Fruit fly (Drosophila melanogaster) whole organism, embryonic: ENCODE data around the gene CG6325.

Source experiments
- B-H2 ChIP-seq: fragments of 200-800 bp; sonication (Bioruptor generic); optimal IDR thresholded peaks from 2 replicates; lab custom pipeline; 2018; ENCODE audit warnings: missing biosample characterization, mild to moderate bottlenecking, missing genetic modification characterization
- BtbVII ChIP-seq: fragments of 200-800 bp; sonication (Bioruptor generic); optimal IDR thresholded peaks from 3 replicates; lab custom pipeline; 2017; ENCODE audit warnings: missing biosample characterization, mild to moderate bottlenecking, missing genetic modification characterization
- CG10979 ChIP-seq: fragments of 200-800 bp; sonication (Bioruptor generic); optimal IDR thresholded peaks from 2 replicates; lab custom pipeline; 2018; ENCODE audit warnings: missing biosample characterization, mild to moderate bottlenecking, missing genetic modification characterization, moderate library complexity
- CG12391 ChIP-seq: fragments of 200-800 bp; sonication (Bioruptor generic); optimal IDR thresholded peaks from 3 replicates; lab custom pipeline; 2018; ENCODE audit warnings: missing biosample characterization, mild to moderate bottlenecking, missing genetic modification characterization, moderate library complexity
- CG13775 ChIP-seq: fragments of 200-800 bp; sonication (Bioruptor generic); optimal IDR thresholded peaks from 3 replicates; lab custom pipeline; 2017; ENCODE audit warnings: missing biosample characterization, mild to moderate bottlenecking, missing genetic modification characterization
- CG14710 ChIP-seq: fragments of 200-800 bp; sonication (Bioruptor generic); optimal IDR thresholded peaks from 3 replicates; lab custom pipeline; 2019; ENCODE audit warnings: missing biosample characterization, mild to moderate bottlenecking, missing genetic modification characterization, moderate library complexity
- CG1602 ChIP-seq: fragments of 200-800 bp; sonication (Bioruptor generic); optimal IDR thresholded peaks from 3 replicates; lab custom pipeline; 2016; ENCODE audit warnings: missing biosample characterization, missing genetic modification characterization
- CG1647 ChIP-seq: fragments of 200-800 bp; sonication (Bioruptor generic); optimal IDR thresholded peaks from 3 replicates; lab custom pipeline; 2016; ENCODE audit warnings: missing biosample characterization, missing genetic modification characterization
- CG17328 ChIP-seq: fragments of 200-800 bp; sonication (Bioruptor generic); IDR thresholded peaks from 2 replicates; pipeline ENCODE4 v1.3.6; 2022; ENCODE audit warnings: missing biosample characterization, missing genetic modification characterization
- CG18262 ChIP-seq: fragments of 200-800 bp; optimal IDR thresholded peaks from 3 replicates; lab custom pipeline; 2019; ENCODE audit warnings: missing biosample characterization, mild to moderate bottlenecking, missing genetic modification characterization, moderate library complexity
- CG18599 ChIP-seq: fragments of 200-800 bp; sonication (Bioruptor generic); optimal IDR thresholded peaks from 3 replicates; lab custom pipeline; 2017; ENCODE audit warnings: missing biosample characterization, missing genetic modification characterization, mild to moderate bottlenecking, moderate library complexity, missing genetic modification reagents
- CG2202 ChIP-seq: fragments of 200-800 bp; sonication (Bioruptor generic); optimal IDR thresholded peaks from 2 replicates; lab custom pipeline; 2018; ENCODE audit warnings: missing biosample characterization, mild to moderate bottlenecking, missing genetic modification characterization
- CG30403 ChIP-seq: fragments of 200-800 bp; sonication (Bioruptor generic); optimal IDR thresholded peaks from 3 replicates; lab custom pipeline; 2016; ENCODE audit warnings: missing biosample characterization, missing genetic modification characterization
- CG4360 ChIP-seq: fragments of 200-800 bp; sonication (Bioruptor generic); IDR thresholded peaks from 2 replicates; pipeline ENCODE4 v1.3.6; 2022; ENCODE audit warnings: missing biosample characterization, missing genetic modification characterization
- CG6175 ChIP-seq: fragments of 200-800 bp; sonication (Bioruptor generic); IDR thresholded peaks from 3 replicates; pipeline ENCODE4 v1.3.6; 2022; ENCODE audit warnings: missing biosample characterization, missing genetic modification characterization
- CG6765 ChIP-seq: fragments of 200-800 bp; sonication (Bioruptor generic); optimal IDR thresholded peaks from 3 replicates; lab custom pipeline; 2017; ENCODE audit warnings: missing biosample characterization, mild to moderate bottlenecking, missing genetic modification characterization
- CG8290 ChIP-seq, 3 experiments: fragments of 200-800 bp; sonication (Bioruptor generic); optimal IDR thresholded peaks; 2 replicates each; lab custom pipeline; 2016 to 2019; ENCODE audit warnings: missing biosample characterization in 3 of 3, missing genetic modification characterization in 3 of 3, mild to moderate bottlenecking in 2 of 3, moderate library complexity in 1 of 3
- CrebB ChIP-seq: fragments of 200-800 bp; sonication (Bioruptor generic); optimal IDR thresholded peaks from 3 replicates; lab custom pipeline; 2018; ENCODE audit warnings: missing biosample characterization, mild to moderate bottlenecking, missing genetic modification characterization
- Doc2 ChIP-seq: fragments of 200-800 bp; sonication (Bioruptor generic); IDR thresholded peaks from 2 replicates; pipeline ENCODE4 v1.3.6; 2022; ENCODE audit warnings: missing biosample characterization, missing genetic modification characterization
- ERR ChIP-seq: fragments of 200-800 bp; sonication (Bioruptor generic); optimal IDR thresholded peaks from 2 replicates; lab custom pipeline; 2016; ENCODE audit warnings: missing biosample characterization, missing genetic modification characterization
- Ets97D ChIP-seq: fragments of 200-800 bp; sonication (Bioruptor generic); optimal IDR thresholded peaks from 3 replicates; lab custom pipeline; 2016; ENCODE audit warnings: missing biosample characterization, missing genetic modification characterization
- Hmr ChIP-seq: fragments of 200-800 bp; sonication (Bioruptor generic); optimal IDR thresholded peaks from 3 replicates; lab custom pipeline; 2017; ENCODE audit warnings: mild to moderate bottlenecking, missing biosample characterization, missing genetic modification reagents, missing genetic modification characterization
- Hr51 ChIP-seq, 2 experiments: fragments of 200-800 bp; sonication (Bioruptor generic); optimal IDR thresholded peaks; 2 replicates in 1 of 2; 3 replicates in 1 of 2; lab custom pipeline; 2016 to 2018; ENCODE audit warnings: missing biosample characterization in 2 of 2, missing genetic modification characterization in 2 of 2, mild to moderate bottlenecking in 1 of 2, moderate library complexity in 1 of 2
- Lhr ChIP-seq: fragments of 200-800 bp; sonication (Bioruptor generic); optimal IDR thresholded peaks from 3 replicates; lab custom pipeline; 2017; ENCODE audit warnings: mild to moderate bottlenecking, missing biosample characterization, missing genetic modification reagents, missing genetic modification characterization
- Meics ChIP-seq: fragments of 200-800 bp; sonication (Bioruptor generic); optimal IDR thresholded peaks from 2 replicates; lab custom pipeline; 2017; ENCODE audit warnings: missing biosample characterization, mild to moderate bottlenecking, missing genetic modification characterization
- Myb ChIP-seq: fragments of 200-800 bp; sonication (Bioruptor generic); optimal IDR thresholded peaks from 2 replicates; lab custom pipeline; 2016; ENCODE audit warnings: missing biosample characterization, missing genetic modification characterization
- NC2β ChIP-seq: fragments of 200-800 bp; sonication (Bioruptor generic); optimal IDR thresholded peaks from 2 replicates; lab custom pipeline; 2016; ENCODE audit warnings: missing biosample characterization, missing genetic modification characterization
- Nf-YB ChIP-seq: fragments of 200-800 bp; sonication (Bioruptor generic); optimal IDR thresholded peaks from 3 replicates; lab custom pipeline; 2019; ENCODE audit warnings: missing biosample characterization, mild to moderate bottlenecking, missing genetic modification characterization, moderate library complexity
- Ravus ChIP-seq: fragments of 200-800 bp; sonication (Bioruptor generic); IDR thresholded peaks from 2 replicates; pipeline ENCODE4 v1.3.6; 2022; ENCODE audit warnings: missing biosample characterization, missing genetic modification characterization
- Side ChIP-seq: fragments of 200-800 bp; sonication (Bioruptor generic); optimal IDR thresholded peaks from 2 replicates; lab custom pipeline; 2016; ENCODE audit warnings: missing biosample characterization, missing genetic modification characterization
- Sin3A ChIP-seq: fragments of >200 bp; optimal IDR thresholded peaks from 2 replicates; lab custom pipeline; 2018
- Sox100B ChIP-seq: fragments of 200-800 bp; sonication (Bioruptor generic); optimal IDR thresholded peaks from 3 replicates; lab custom pipeline; 2018; ENCODE audit warnings: missing biosample characterization, mild to moderate bottlenecking, missing genetic modification characterization
- Sry-δ ChIP-seq: fragments of 200-800 bp; sonication (Bioruptor generic); optimal IDR thresholded peaks from 2 replicates; lab custom pipeline; 2016; ENCODE audit warnings: missing biosample characterization, missing genetic modification characterization
- bcd ChIP-seq: fragments of 200-800 bp; sonication (Bioruptor generic); optimal IDR thresholded peaks from 2 replicates; lab custom pipeline; 2017; ENCODE audit warnings: missing biosample characterization, mild to moderate bottlenecking, missing genetic modification characterization
- bigmax ChIP-seq: fragments of 200-800 bp; sonication (Bioruptor generic); optimal IDR thresholded peaks from 2 replicates; lab custom pipeline; 2018; ENCODE audit warnings: missing biosample characterization, mild to moderate bottlenecking, missing genetic modification characterization
- disco-r ChIP-seq: fragments of 200-800 bp; sonication (Bioruptor generic); optimal IDR thresholded peaks from 2 replicates; lab custom pipeline; 2016; ENCODE audit warnings: missing biosample characterization, missing genetic modification characterization
- ewg ChIP-seq: fragments of 200-800 bp; sonication (Bioruptor generic); optimal IDR thresholded peaks from 3 replicates; lab custom pipeline; 2017; ENCODE audit warnings: mild to moderate bottlenecking, missing biosample characterization, missing genetic modification reagents, missing genetic modification characterization
- eyg ChIP-seq: fragments of 200-800 bp; sonication (Bioruptor generic); optimal IDR thresholded peaks from 3 replicates; lab custom pipeline; 2016; ENCODE audit warnings: missing biosample characterization, missing genetic modification characterization
- fd102C ChIP-seq: fragments of 200-800 bp; sonication (Bioruptor generic); optimal IDR thresholded peaks from 2 replicates; lab custom pipeline; 2018; ENCODE audit warnings: missing biosample characterization, mild to moderate bottlenecking, missing genetic modification characterization, moderate library complexity
- gcm ChIP-seq: fragments of 200-800 bp; sonication (Bioruptor generic); optimal IDR thresholded peaks from 2 replicates; lab custom pipeline; 2019; ENCODE audit warnings: missing biosample characterization, mild to moderate bottlenecking, missing genetic modification characterization, moderate library complexity
- gsb ChIP-seq: fragments of 200-800 bp; sonication (Bioruptor generic); IDR thresholded peaks from 2 replicates; pipeline ENCODE4 v1.3.6; 2022; ENCODE audit warnings: missing biosample characterization, missing genetic modification characterization
- her ChIP-seq: fragments of 200-800 bp; sonication (Bioruptor generic); optimal IDR thresholded peaks from 2 replicates; lab custom pipeline; 2016; ENCODE audit warnings: missing biosample characterization, missing genetic modification characterization
- kni ChIP-seq: fragments of 200-800 bp; sonication (Bioruptor generic); optimal IDR thresholded peaks from 3 replicates; lab custom pipeline; 2017; ENCODE audit warnings: mild to moderate bottlenecking, missing biosample characterization, missing genetic modification reagents, missing genetic modification characterization
- pho ChIP-seq: fragments of 200-800 bp; sonication (Bioruptor generic); optimal IDR thresholded peaks from 2 replicates; lab custom pipeline; 2016; ENCODE audit warnings: missing biosample characterization, missing genetic modification characterization
- phol ChIP-seq: fragments of 200-800 bp; sonication (Bioruptor generic); optimal IDR thresholded peaks from 3 replicates; lab custom pipeline; 2018; ENCODE audit warnings: missing biosample characterization, mild to moderate bottlenecking, missing genetic modification characterization, moderate library complexity
- repo ChIP-seq: fragments of 200-800 bp; sonication (Bioruptor generic); optimal IDR thresholded peaks from 2 replicates; lab custom pipeline; 2016; ENCODE audit warnings: missing biosample characterization, missing genetic modification characterization
- sd ChIP-seq: fragments of 200-800 bp; sonication (Bioruptor generic); optimal IDR thresholded peaks from 3 replicates; lab custom pipeline; 2018; ENCODE audit warnings: missing biosample characterization, mild to moderate bottlenecking, missing genetic modification characterization, moderate library complexity
- sens ChIP-seq: fragments of 200-800 bp; sonication (Bioruptor generic); peaks from one replicate; lab custom pipeline; 2016; ENCODE audit warnings: missing biosample characterization, missing genetic modification characterization
- trem ChIP-seq: fragments of 200-800 bp; optimal IDR thresholded peaks from 3 replicates; lab custom pipeline; 2019; ENCODE audit warnings: missing biosample characterization, mild to moderate bottlenecking, missing genetic modification characterization, moderate library complexity
- twi ChIP-seq: fragments of 200-800 bp; optimal IDR thresholded peaks from 2 replicates; lab custom pipeline; 2019; ENCODE audit warnings: missing biosample characterization, mild to moderate bottlenecking, missing genetic modification characterization, moderate library complexity
- vfl ChIP-seq: fragments of 200-800 bp; sonication (Bioruptor generic); optimal IDR thresholded peaks from 2 replicates; lab custom pipeline; 2016; ENCODE audit warnings: missing biosample characterization, missing genetic modification characterization

CG6325 gene

DNA sequence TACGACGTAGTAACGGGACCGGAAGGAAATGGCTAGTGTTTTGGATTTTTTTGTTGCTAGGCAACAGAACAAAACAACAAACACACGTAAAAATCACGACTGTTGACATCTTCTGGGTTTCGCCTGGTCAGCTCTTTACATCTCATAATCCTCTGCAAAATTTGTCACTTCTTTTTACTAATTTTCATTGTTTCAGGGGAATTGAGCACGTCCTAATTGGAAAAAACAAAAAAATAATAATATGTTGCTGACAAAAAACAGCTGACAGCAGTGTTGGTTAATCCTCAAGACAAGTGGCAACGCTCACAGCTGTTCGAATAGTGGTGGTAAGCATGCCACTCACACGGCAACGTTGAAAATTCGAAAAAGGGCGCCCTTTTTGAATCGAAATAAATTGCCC lies 29.2 kb downstream of the CG6325 start, which contains the start of gene Rfx (continued):
- TF ChIP-seq kni (GFP tag; lab: Kevin White, UChicago) (peak; percentile 11), CG10979 (tag; lab: Kevin White, UChicago) (peak; percentile 15), sens (peak; percentile 75), repo (peak; percentile 14), CG18262 (tag; lab: Kevin White, UChicago) (peak; percentile 30), CrebB (tag; lab: Kevin White, UChicago) (peak; percentile 34), Myb (peak; percentile 79), Side (peak; percentile 37), CG2202 (tag; lab: Kevin White, UChicago) (peak; percentile 6), vfl (peak; percentile 1), Hr51 (GFP tag; optimal IDR thresholded peaks at IDR 0.05; lab: Kevin White, UChicago) (peak in 1 of 2 experiments; percentile 26), Nf-YB (GFP tag; lab: Kevin White, UChicago) (peak; percentile 11), fd102C (no peak), ERR (GFP tag; lab: Kevin White, UChicago) (no peak), CG4360 (no peak), Ets97D (GFP tag; lab: Kevin White, UChicago) (peak; percentile 91), CG12391 (tag; lab: Kevin White, UChicago) (peak; percentile 26), CG6175 (no peak), phol (tag; lab: Kevin White, UChicago) (peak; percentile 35), ewg (GFP tag; lab: Kevin White, UChicago) (no peak), gsb (no peak), CG1647 (GFP tag; lab: Kevin White, UChicago) (peak; percentile 39), trem (peak; percentile 63), Doc2 (GFP tag; lab: Robert Waterston, UW) (no peak), Hmr (peak; percentile 70), Sry-δ (GFP tag; lab: Kevin White, UChicago) (peak; percentile 65), Sox100B (GFP tag; lab: Kevin White, UChicago) (peak; percentile 37), CG30403 (peak; percentile 37), Sin3A (lab: Kevin White, UChicago) (peak; percentile 62), her (GFP tag; lab: Kevin White, UChicago) (peak; percentile 24), disco-r (GFP tag; lab: Kevin White, UChicago) (peak; percentile 13), BtbVII (peak; percentile 58), sd (tag; lab: Kevin White, UChicago) (peak; percentile 17), CG13775 (GFP tag; lab: Kevin White, UChicago) (no peak), CG14710 (tag; lab: Kevin White, UChicago) (peak; percentile 55), CG1602 (GFP tag; lab: Kevin White, UChicago) (no peak), Lhr (peak; percentile 50), CG18599 (peak; percentile 41), CG17328 (GFP tag; lab: Robert Waterston, UW) (no peak), pho (GFP tag; lab: Kevin White, UChicago) (peak; percentile 6), twi (tag; lab: Kevin White, UChicago) (peak; percentile 43), B-H2 (GFP tag; lab: Kevin White, UChicago) (peak; percentile 62), Meics (GFP tag; lab: Kevin White, UChicago) (peak; percentile 7), NC2β (GFP tag; lab: Kevin White, UChicago) (peak; percentile 23), CG8290 (GFP tag; optimal IDR thresholded peaks at IDR 0.05; lab: Kevin White, UChicago) (no peak), CG8290 (tag; optimal IDR thresholded peaks at IDR 0.05; lab: Kevin White, UChicago) (peak in 1 of 2 experiments; percentile 5), gcm (GFP tag; lab: Kevin White, UChicago) (peak; percentile 40), bcd (GFP tag; lab: Kevin White, UChicago) (peak; percentile 33), Ravus (no peak), CG6765 (peak; percentile 37), bigmax (GFP tag; lab: Kevin White, UChicago) (peak; percentile 27), eyg (GFP tag; lab: Kevin White, UChicago) (peak; percentile 17)
